Fruit fly (Drosophila melanogaster): ENCODE measurements around the gene Ser12.

- TF ChIP-seq EcR (GFP tag; optimal IDR thresholded peaks at IDR 0.05) (no peak), CG4496 (GFP tag; IDR thresholded peaks at IDR 0.05) (no peak), CG8159 (tag; optimal IDR thresholded peaks at IDR 0.05) (no peak), Snoo (tag; optimal IDR thresholded peaks at IDR 0.05) (no peak), fd96Ca (GFP tag; IDR thresholded peaks at IDR 0.05) (no peak), Pif1B (GFP tag; optimal IDR thresholded peaks at IDR 0.05) (no peak), Ets98B (GFP tag; IDR thresholded peaks at IDR 0.05) (no peak), CG10348 (GFP tag; IDR thresholded peaks at IDR 0.05) (no peak), CG8301 (tag; optimal IDR thresholded peaks at IDR 0.05) (no peak), CG9948 (tag; optimal IDR thresholded peaks at IDR 0.05) (no peak), CG12605 (GFP tag; IDR thresholded peaks at IDR 0.05) (no peak), D1 (tag; optimal IDR thresholded peaks at IDR 0.05) (no peak), CG15710 (tag; optimal IDR thresholded peaks at IDR 0.05) (no peak)
Observed at dm6 chr2L:2299803-2300202, 48.7 kb upstream of the Ser12 start, which contains the start of gene CG31949.

Data from whole organism, pupa.